Fruit fly (Drosophila melanogaster) whole organism, embryonic: ENCODE measurements around the gene CG14362.

Source experiments
- CG15479 ChIP-seq: fragments of 200-800 bp; sonication (Bioruptor generic); optimal IDR thresholded peaks from 3 replicates; lab custom pipeline; 2019; ENCODE audit warnings: missing biosample characterization, mild to moderate bottlenecking, missing genetic modification characterization, moderate library complexity
- CG3163 ChIP-seq: fragments of 200-800 bp; sonication (Bioruptor generic); optimal IDR thresholded peaks from 3 replicates; lab custom pipeline; 2016; ENCODE audit warnings: missing biosample characterization, missing genetic modification characterization
- CG4328 ChIP-seq: fragments of 200-800 bp; sonication (Bioruptor generic); optimal IDR thresholded peaks from 3 replicates; lab custom pipeline; 2017; ENCODE audit warnings: missing biosample characterization, missing genetic modification reagents, missing genetic modification characterization
- chn ChIP-seq: fragments of 200-800 bp; sonication (Bioruptor generic); optimal IDR thresholded peaks from 2 replicates; lab custom pipeline; 2016; ENCODE audit warnings: missing biosample characterization, missing genetic modification characterization
- mirr ChIP-seq: fragments of 200-800 bp; sonication (Bioruptor generic); optimal IDR thresholded peaks from 3 replicates; lab custom pipeline; 2018; ENCODE audit warnings: missing biosample characterization, mild to moderate bottlenecking, missing genetic modification characterization
- tx ChIP-seq: fragments of 200-800 bp; sonication (Bioruptor generic); optimal IDR thresholded peaks from 2 replicates; lab custom pipeline; 2016; ENCODE audit warnings: missing biosample characterization, missing genetic modification characterization

- no peak for TF ChIP-seq tx (GFP tag; lab: Kevin White, UChicago)
- TF ChIP-seq CG15479: no peak
- no peak for TF ChIP-seq CG4328 (GFP tag; lab: Kevin White, UChicago)
- peak; percentile 13 for TF ChIP-seq chn (GFP tag; lab: Kevin White, UChicago)
- no peak for TF ChIP-seq mirr (GFP tag; lab: Kevin White, UChicago)
- TF ChIP-seq CG3163 (GFP tag; lab: Kevin White, UChicago): no peak
Observed at dm6 chr3R:13839883-13840412, 15.3 kb downstream of the CG14362 start, which contains the start of gene CG31495.
